Fruit fly (Drosophila melanogaster) whole organism, embryonic: Measurements from ENCODE around the gene Helz.

Experiments
- Adf1 ChIP-seq: fragments of 200-800 bp; sonication (Bioruptor generic); IDR thresholded peaks from 2 replicates; pipeline ENCODE4 v1.3.6; 2022; ENCODE audit warnings: missing biosample characterization, missing genetic modification characterization
- Atf-2 ChIP-seq: fragments of 200-800 bp; sonication (Bioruptor generic); optimal IDR thresholded peaks from 2 replicates; lab custom pipeline; 2016; ENCODE audit warnings: missing biosample characterization, missing genetic modification characterization
- Bdp1 ChIP-seq: fragments of 200-800 bp; sonication (Bioruptor generic); optimal IDR thresholded peaks from 3 replicates; lab custom pipeline; 2016; ENCODE audit warnings: missing biosample characterization, missing genetic modification characterization
- BtbVII ChIP-seq: fragments of 200-800 bp; sonication (Bioruptor generic); optimal IDR thresholded peaks from 3 replicates; lab custom pipeline; 2017; ENCODE audit warnings: missing biosample characterization, mild to moderate bottlenecking, missing genetic modification characterization
- CG10543 ChIP-seq: fragments of 200-800 bp; sonication (Bioruptor generic); optimal IDR thresholded peaks from 3 replicates; lab custom pipeline; 2017; ENCODE audit warnings: missing biosample characterization, mild to moderate bottlenecking, missing genetic modification characterization, moderate library complexity
- CG10565 ChIP-seq: fragments of 200-800 bp; sonication (Bioruptor generic); optimal IDR thresholded peaks from 3 replicates; lab custom pipeline; 2016; ENCODE audit warnings: missing biosample characterization, mild to moderate bottlenecking, missing genetic modification characterization
- CG13287 ChIP-seq: fragments of 200-800 bp; sonication (Bioruptor generic); IDR thresholded peaks from 2 replicates; pipeline ENCODE4 v1.3.6; 2022; ENCODE audit warnings: missing biosample characterization, missing genetic modification characterization; ENCODE audit not compliant: partially characterized antibody
- CG14050 ChIP-seq: fragments of 200-800 bp; sonication (Bioruptor generic); IDR thresholded peaks from 3 replicates; pipeline ENCODE4 v1.3.6; 2022; ENCODE audit warnings: missing biosample characterization, missing genetic modification characterization
- CG14441 ChIP-seq: fragments of 200-800 bp; sonication (Bioruptor generic); IDR thresholded peaks from 2 replicates; pipeline ENCODE4 v1.3.6; 2022; ENCODE audit warnings: missing biosample characterization, missing genetic modification characterization
- CG15696 ChIP-seq: fragments of 200-800 bp; sonication (Bioruptor generic); optimal IDR thresholded peaks from 2 replicates; lab custom pipeline; 2019; ENCODE audit warnings: missing biosample characterization, mild to moderate bottlenecking, missing genetic modification characterization, moderate library complexity
- CG16815 ChIP-seq: fragments of 200-800 bp; sonication (Bioruptor generic); optimal IDR thresholded peaks from 3 replicates; lab custom pipeline; 2017; ENCODE audit warnings: missing biosample characterization, mild to moderate bottlenecking, missing genetic modification characterization
- CG17612 ChIP-seq: fragments of 200-800 bp; sonication (Bioruptor generic); IDR thresholded peaks from 2 replicates; pipeline ENCODE4 v1.3.6; 2022; ENCODE audit warnings: missing biosample characterization, missing genetic modification characterization
- CG17802 ChIP-seq: fragments of 200-800 bp; sonication (Bioruptor generic); optimal IDR thresholded peaks from 2 replicates; lab custom pipeline; 2018; ENCODE audit warnings: missing biosample characterization, mild to moderate bottlenecking, missing genetic modification characterization, moderate library complexity
- CG30431 ChIP-seq: fragments of 200-800 bp; sonication (Bioruptor generic); optimal IDR thresholded peaks from 2 replicates; lab custom pipeline; 2017; ENCODE audit warnings: missing biosample characterization, missing genetic modification characterization
- CG31365 ChIP-seq: fragments of 200-800 bp; sonication (Bioruptor generic); optimal IDR thresholded peaks from 2 replicates; lab custom pipeline; 2018; ENCODE audit warnings: missing biosample characterization, mild to moderate bottlenecking, missing genetic modification characterization
- CG31441 ChIP-seq: fragments of 200-800 bp; sonication (Bioruptor generic); IDR thresholded peaks from 2 replicates; pipeline ENCODE4 v1.3.6; 2022; ENCODE audit warnings: missing biosample characterization, missing genetic modification characterization
- CG32532 ChIP-seq: fragments of 200-800 bp; sonication (Bioruptor generic); IDR thresholded peaks from 2 replicates; pipeline ENCODE4 v1.3.6; 2022; ENCODE audit warnings: missing biosample characterization, missing genetic modification characterization
- CG32772 ChIP-seq: fragments of 200-800 bp; sonication (Bioruptor generic); IDR thresholded peaks from 2 replicates; pipeline ENCODE4 v1.3.6; 2022; ENCODE audit warnings: missing biosample characterization, missing genetic modification characterization
- CG34224 ChIP-seq: fragments of 200-800 bp; sonication (Bioruptor generic); IDR thresholded peaks from 3 replicates; pipeline ENCODE4 v1.3.6; 2022; ENCODE audit warnings: missing biosample characterization, missing genetic modification characterization; ENCODE audit not compliant: partially characterized antibody
- CG5953 ChIP-seq: fragments of 200-800 bp; sonication (Bioruptor generic); IDR thresholded peaks from 2 replicates; pipeline ENCODE4 v1.3.6; 2022; ENCODE audit warnings: missing biosample characterization, missing genetic modification characterization
- CG7357 ChIP-seq: fragments of 200-800 bp; sonication (Bioruptor generic); IDR thresholded peaks from 3 replicates; pipeline ENCODE4 v1.3.6; 2022; ENCODE audit warnings: missing biosample characterization, missing genetic modification characterization
- CG8359 ChIP-seq: fragments of 200-800 bp; sonication (Bioruptor generic); optimal IDR thresholded peaks from 2 replicates; lab custom pipeline; 2017; ENCODE audit warnings: missing biosample characterization, mild to moderate bottlenecking, missing genetic modification characterization, borderline replicate concordance
- CG8478 ChIP-seq: fragments of >200 bp; optimal IDR thresholded peaks from 2 replicates; lab custom pipeline; 2018
- Dfd ChIP-seq, 2 experiments: fragments of >200 bp; optimal IDR thresholded peaks; 2 replicates each; lab custom pipeline; 2017; ENCODE audit warnings: missing biosample characterization in 2 of 2, missing genetic modification characterization in 2 of 2
- Dip2 ChIP-seq: fragments of 200-800 bp; sonication (Bioruptor generic); IDR thresholded peaks from 2 replicates; pipeline ENCODE4 v1.3.6; 2022; ENCODE audit warnings: missing biosample characterization, missing genetic modification characterization
- Doc2 ChIP-seq: fragments of 200-800 bp; sonication (Bioruptor generic); IDR thresholded peaks from 2 replicates; pipeline ENCODE4 v1.3.6; 2022; ENCODE audit warnings: missing biosample characterization, missing genetic modification characterization
- Gug ChIP-seq: fragments of 200-800 bp; sonication (Bioruptor generic); IDR thresholded peaks from 4 replicates; pipeline ENCODE4 v1.3.6; 2022; ENCODE audit warnings: missing biosample characterization, missing genetic modification characterization
- Hr39 ChIP-seq: fragments of >200 bp; optimal IDR thresholded peaks from 2 replicates; lab custom pipeline; 2017
- MBD-R2 ChIP-seq: fragments of 200-800 bp; sonication (Bioruptor generic); IDR thresholded peaks from 2 replicates; pipeline ENCODE4 v1.3.6; 2022; ENCODE audit warnings: missing biosample characterization, missing genetic modification characterization
- MTF-1 ChIP-seq: fragments of 200-800 bp; sonication (Bioruptor generic); optimal IDR thresholded peaks from 2 replicates; lab custom pipeline; 2018; ENCODE audit warnings: missing biosample characterization, mild to moderate bottlenecking, missing genetic modification characterization, borderline replicate concordance
- Rx ChIP-seq: fragments of 200-800 bp; sonication (Bioruptor generic); IDR thresholded peaks from 2 replicates; pipeline ENCODE4 v1.3.6; 2022; ENCODE audit warnings: missing biosample characterization, missing genetic modification characterization
- chif ChIP-seq, 2 experiments: fragments of 200-800 bp; sonication (Bioruptor generic); optimal IDR thresholded peaks; 3 replicates each; lab custom pipeline; 2016; ENCODE audit warnings: missing biosample characterization in 2 of 2, missing genetic modification characterization in 2 of 2
- disco-r ChIP-seq: fragments of 200-800 bp; sonication (Bioruptor generic); optimal IDR thresholded peaks from 2 replicates; lab custom pipeline; 2016; ENCODE audit warnings: missing biosample characterization, missing genetic modification characterization
- dmrt99B ChIP-seq: fragments of 200-800 bp; sonication (Bioruptor generic); optimal IDR thresholded peaks from 2 replicates; lab custom pipeline; 2018; ENCODE audit warnings: missing biosample characterization, mild to moderate bottlenecking, missing genetic modification characterization, moderate library complexity
- fd3F ChIP-seq: fragments of 200-800 bp; sonication (Bioruptor generic); optimal IDR thresholded peaks from 2 replicates; lab custom pipeline; 2018; ENCODE audit warnings: missing biosample characterization, mild to moderate bottlenecking, missing genetic modification characterization, moderate library complexity
- fd64A ChIP-seq: fragments of 200-800 bp; sonication (Bioruptor generic); optimal IDR thresholded peaks from 3 replicates; lab custom pipeline; 2018; ENCODE audit warnings: missing biosample characterization, mild to moderate bottlenecking, missing genetic modification characterization
- gcm ChIP-seq: fragments of 200-800 bp; sonication (Bioruptor generic); optimal IDR thresholded peaks from 2 replicates; lab custom pipeline; 2019; ENCODE audit warnings: missing biosample characterization, mild to moderate bottlenecking, missing genetic modification characterization, moderate library complexity
- gro ChIP-seq: fragments of 200-800 bp; sonication (Bioruptor generic); optimal IDR thresholded peaks from 2 replicates; lab custom pipeline; 2016; ENCODE audit warnings: missing biosample characterization, missing genetic modification characterization
- h ChIP-seq: fragments of >200 bp; optimal IDR thresholded peaks from 2 replicates; lab custom pipeline; 2017
- her ChIP-seq: fragments of 200-800 bp; sonication (Bioruptor generic); optimal IDR thresholded peaks from 2 replicates; lab custom pipeline; 2016; ENCODE audit warnings: missing biosample characterization, missing genetic modification characterization
- hkb ChIP-seq, 2 experiments: fragments of 200-800 bp in 1 of 2; fragments of >200 bp in 1 of 2; sonication (Bioruptor generic) in 1 of 2; IDR thresholded peaks in 1 of 2; optimal IDR thresholded peaks in 1 of 2; 2 replicates each; pipeline versions ENCODE4 v1.3.6 to Lab custom; 2017 to 2022; ENCODE audit warnings: missing biosample characterization in 1 of 2, missing genetic modification characterization in 1 of 2
- lmd ChIP-seq: fragments of 200-800 bp; sonication (Bioruptor generic); IDR thresholded peaks from 2 replicates; pipeline ENCODE4 v1.3.6; 2022; ENCODE audit warnings: missing biosample characterization, missing genetic modification characterization
- oc ChIP-seq: fragments of 200-800 bp; sonication (Bioruptor generic); optimal IDR thresholded peaks from 2 replicates; lab custom pipeline; 2018; ENCODE audit warnings: missing biosample characterization, mild to moderate bottlenecking, missing genetic modification characterization, moderate library complexity
- p53 ChIP-seq: fragments of 200-800 bp; sonication (Bioruptor generic); optimal IDR thresholded peaks from 2 replicates; lab custom pipeline; 2016; ENCODE audit warnings: missing biosample characterization, missing genetic modification characterization
- pum ChIP-seq: fragments of 200-800 bp; sonication (Bioruptor generic); optimal IDR thresholded peaks from 2 replicates; lab custom pipeline; 2016; ENCODE audit warnings: missing biosample characterization, missing genetic modification characterization
- run ChIP-seq: fragments of 200-800 bp; sonication (Bioruptor generic); optimal IDR thresholded peaks from 3 replicates; lab custom pipeline; 2018; ENCODE audit warnings: missing biosample characterization, mild to moderate bottlenecking, missing genetic modification characterization
- stc ChIP-seq: fragments of 200-800 bp; sonication (Bioruptor generic); IDR thresholded peaks from 2 replicates; pipeline ENCODE4 v1.3.6; 2022; ENCODE audit warnings: missing biosample characterization, missing genetic modification characterization
- stwl ChIP-seq: fragments of 200-800 bp; sonication (Bioruptor generic); optimal IDR thresholded peaks from 3 replicates; lab custom pipeline; 2018; ENCODE audit warnings: missing biosample characterization, mild to moderate bottlenecking, missing genetic modification characterization, moderate library complexity
- sug ChIP-seq: fragments of 200-800 bp; optimal IDR thresholded peaks from 2 replicates; lab custom pipeline; 2019; ENCODE audit warnings: missing biosample characterization, mild to moderate bottlenecking, missing genetic modification characterization, moderate library complexity
- tx ChIP-seq: fragments of 200-800 bp; sonication (Bioruptor generic); optimal IDR thresholded peaks from 2 replicates; lab custom pipeline; 2016; ENCODE audit warnings: missing biosample characterization, missing genetic modification characterization
- unpg ChIP-seq: fragments of 200-800 bp; sonication (Bioruptor generic); optimal IDR thresholded peaks from 3 replicates; lab custom pipeline; 2018; ENCODE audit warnings: missing biosample characterization, mild to moderate bottlenecking, missing genetic modification characterization, moderate library complexity
- z ChIP-seq: fragments of 200-800 bp; sonication (Bioruptor generic); IDR thresholded peaks from 3 replicates; pipeline ENCODE4 v1.3.6; 2022; ENCODE audit warnings: missing biosample characterization, missing genetic modification characterization
- zfh1 ChIP-seq: fragments of 200-800 bp; sonication (Bioruptor generic); IDR thresholded peaks from 3 replicates; pipeline ENCODE4 v1.3.6; 2022; ENCODE audit warnings: missing biosample characterization, missing genetic modification characterization

Gene Helz

DNA sequence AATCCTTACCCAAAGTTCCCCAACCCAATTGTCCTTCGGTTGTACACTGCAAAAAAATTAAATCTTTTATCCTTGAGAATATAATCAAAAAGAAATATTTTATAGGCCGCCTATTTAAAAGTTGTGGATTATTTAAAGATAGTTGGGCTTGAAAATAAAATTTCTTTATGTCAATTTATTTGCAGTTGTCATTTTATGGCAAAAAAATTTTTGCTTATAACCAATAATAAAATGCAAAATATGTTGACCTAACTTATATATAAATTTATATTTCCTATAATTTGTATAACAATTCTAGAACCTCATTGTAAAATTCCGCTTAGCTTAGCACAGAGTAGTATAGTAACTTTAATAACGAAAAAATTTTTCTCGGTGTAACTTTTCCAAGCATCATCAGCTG is 57.7 kb downstream of the Helz start (continued):
- TF ChIP-seq pum (GFP tag; lab: Kevin White, UChicago) (no peak), Rx (no peak), CG17802 (tag; lab: Kevin White, UChicago) (no peak), BtbVII (GFP tag; lab: Kevin White, UChicago) (peak; percentile 8), CG13287 (no peak), Adf1 (GFP tag; lab: Robert Waterston, UW) (no peak), p53 (GFP tag; lab: Kevin White, UChicago) (no peak), Gug (GFP tag; lab: Robert Waterston, UW) (no peak), fd64A (GFP tag; lab: Kevin White, UChicago) (no peak), Bdp1 (GFP tag; lab: Kevin White, UChicago) (no peak), run (no peak), zfh1 (GFP tag; lab: Robert Waterston, UW) (no peak), gro (GFP tag; lab: Kevin White, UChicago) (no peak), CG14050 (GFP tag; lab: Robert Waterston, UW) (no peak), lmd (GFP tag; lab: Robert Waterston, UW) (0 out of 2 replicates have a peak, but pooled peaks have one; percentile 7), CG31365 (tag; lab: Kevin White, UChicago) (no peak), CG17612 (GFP tag; lab: Robert Waterston, UW) (no peak), Doc2 (GFP tag; lab: Robert Waterston, UW) (no peak), Atf-2 (GFP tag; lab: Kevin White, UChicago) (no peak), sug (tag; lab: Kevin White, UChicago) (peak; percentile 24), CG10543 (GFP tag; lab: Kevin White, UChicago) (no peak), dmrt99B (tag; lab: Kevin White, UChicago) (peak; percentile 48), h (lab: Kevin White, UChicago) (no peak), her (no peak), CG5953 (GFP tag; lab: Robert Waterston, UW) (no peak), Hr39 (no peak), MBD-R2 (no peak), CG14441 (GFP tag; lab: Robert Waterston, UW) (peak; percentile 33; the same call in 1 of the 2 replicates), tx (GFP tag; lab: Kevin White, UChicago) (no peak), stc (no peak), Dip2 (GFP tag; lab: Robert Waterston, UW) (no peak), gcm (GFP tag; lab: Kevin White, UChicago) (no peak), CG30431 (GFP tag; lab: Kevin White, UChicago) (no peak), CG31441 (GFP tag; lab: Robert Waterston, UW) (0 out of 2 replicates have a peak, but pooled peaks have one; percentile 22), MTF-1 (no peak), CG10565 (GFP tag; lab: Kevin White, UChicago) (no peak), oc (tag; lab: Kevin White, UChicago) (no peak), hkb (optimal IDR thresholded peaks at IDR 0.05; lab: Kevin White, UChicago) (no peak), hkb (GFP tag; IDR thresholded peaks at IDR 0.05; lab: Robert Waterston, UW) (no peak), fd3F (peak; percentile 13), z (GFP tag; lab: Robert Waterston, UW) (no peak), CG16815 (no peak), CG32772 (no peak), CG7357 (GFP tag; lab: Robert Waterston, UW) (no peak), CG8359 (no peak), unpg (GFP tag; lab: Kevin White, UChicago) (peak; percentile 14), stwl (tag; lab: Kevin White, UChicago) (no peak), CG8478 (lab: Kevin White, UChicago) (no peak), CG32532 (GFP tag; lab: Robert Waterston, UW) (no peak), disco-r (GFP tag; lab: Kevin White, UChicago) (no peak), CG34224 (GFP tag; lab: Robert Waterston, UW) (no peak), Dfd (GFP tag; optimal IDR thresholded peaks at IDR 0.05; lab: Kevin White, UChicago) (no peak), chif (GFP tag; optimal IDR thresholded peaks at IDR 0.05; lab: Kevin White, UChicago) (no peak), CG15696 (tag; lab: Kevin White, UChicago) (no peak)
